Worm (Caenorhabditis elegans): Measurements from ENCODE around the gene ZK1010.4.

ce11 chrIII:12971828-12972379 is 9.0 kb upstream of the ZK1010.4 start:
- no peak for TF ChIP-seq him-1 (tag; optimal IDR thresholded peaks at IDR 0.05)
- no peak for TF ChIP-seq dao-5 (tag; optimal IDR thresholded peaks at IDR 0.05)
- peak; percentile 10 for TF ChIP-seq W03F9.2 (tag; optimal IDR thresholded peaks at IDR 0.05)
